Worm (Caenorhabditis elegans) whole organism, midembryonic: ENCODE data around the gene R08C7.1.

Experiments
- flt-1 ChIP-seq: fragments of 200-800 bp; sonication (Bioruptor generic); IDR thresholded peaks from 2 replicates; pipeline ENCODE4 v1.3.6; 2022; ENCODE audit warnings: missing genetic modification characterization, missing compliant biosample characterization
- med-1 ChIP-seq: sonication (generic microtip); optimal IDR thresholded peaks from 2 replicates; lab custom pipeline; 2017; ENCODE audit warnings: missing genetic modification characterization, mild to moderate bottlenecking, missing compliant biosample characterization, antibody characterized with exemption, missing genetic modification reagents; ENCODE audit not compliant: insufficient read depth

DNA sequence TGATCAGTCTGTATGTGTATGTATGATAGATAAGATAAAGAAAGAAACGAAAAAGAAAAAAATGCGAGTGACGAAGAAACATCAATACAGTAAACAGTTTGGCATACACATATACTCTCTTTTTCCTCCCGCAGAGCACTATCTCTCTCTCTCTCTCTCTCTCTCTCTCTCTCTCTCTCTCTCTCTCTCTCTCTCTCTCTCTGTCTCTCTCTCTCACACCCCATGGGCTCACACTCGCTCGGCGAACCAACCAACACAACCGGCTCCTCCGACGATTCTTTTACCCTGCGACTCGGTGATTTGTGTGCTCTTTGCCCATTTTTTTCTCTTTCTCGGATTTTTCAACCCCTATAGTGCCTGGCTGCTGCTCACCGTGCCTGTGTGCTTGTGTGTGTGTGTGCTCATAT, 44.6 kb upstream of the R08C7.1 start:
- no peak for TF ChIP-seq med-1 (GFP tag; lab: Kevin White, UChicago)
- no peak for TF ChIP-seq flt-1
